Worm (Caenorhabditis elegans): ENCODE results near the gene Y62E10A.6.

Gene Y62E10A.6

DNA sequence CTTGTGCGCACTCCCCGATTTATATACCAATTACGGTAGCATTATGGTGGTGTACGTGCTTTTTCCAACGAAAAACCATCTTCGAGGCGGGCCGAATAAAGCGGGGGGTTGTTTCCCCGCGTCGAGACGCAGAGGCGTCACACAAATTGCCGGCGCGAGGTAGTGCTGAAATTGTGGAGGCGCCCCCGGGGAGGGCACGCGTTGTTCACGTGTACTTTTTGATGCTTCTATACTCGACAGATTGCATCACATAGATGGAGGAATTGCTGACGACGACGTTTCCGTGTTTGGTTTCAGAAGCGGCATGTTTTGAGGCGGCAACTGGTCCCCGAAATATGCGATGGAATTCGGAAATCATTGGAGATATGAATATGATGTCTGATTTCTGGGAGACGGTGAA is 23.5 kb downstream of the Y62E10A.6 start (continued):
- TF ChIP-seq hlh-30 (tag; optimal IDR thresholded peaks at IDR 0.05; ENCODE audit: insufficient read depth), result peak; percentile 95
- TF ChIP-seq tra-1 (GFP tag; IDR thresholded peaks at IDR 0.05), result peak; percentile 96
- TF ChIP-seq lin-13 (GFP tag; optimal IDR thresholded peaks at IDR 0.05), result peak; percentile 75
- TF ChIP-seq vab-7 (GFP tag; IDR thresholded peaks at IDR 0.05), result 0 out of 2 replicates have a peak, but pooled peaks have one; percentile 36
- peak; percentile 72 for TF ChIP-seq egl-43 (GFP tag; IDR thresholded peaks at IDR 0.05)
- peak; percentile 65 for TF ChIP-seq nhr-102 (tag; optimal IDR thresholded peaks at IDR 0.05)
- TF ChIP-seq Y48G9A.11 (GFP tag; IDR thresholded peaks at IDR 0.05), result no peak
- no peak for TF ChIP-seq F49E8.2 (tag; optimal IDR thresholded peaks at IDR 0.05; ENCODE audit: borderline replicate concordance)
- no peak for TF ChIP-seq zfp-3 (GFP tag; conservative IDR thresholded peaks at IDR 0.05)
- peak; percentile 83 for TF ChIP-seq saeg-2 (GFP tag; IDR thresholded peaks at IDR 0.05)
- peak; percentile 84 for TF ChIP-seq nhr-11 (tag; optimal IDR thresholded peaks at IDR 0.05)
- TF ChIP-seq pha-4 (GFP tag; IDR thresholded peaks at IDR 0.05), result peak; percentile 75
- TF ChIP-seq pha-4 (tag; optimal IDR thresholded peaks at IDR 0.05), result no peak
- TF ChIP-seq daf-19 (GFP tag; conservative IDR thresholded peaks at IDR 0.05), result no peak
- TF ChIP-seq mxl-2 (GFP tag; conservative IDR thresholded peaks at IDR 0.05), result peak; percentile 100
- TF ChIP-seq rbr-2 (tag; optimal IDR thresholded peaks at IDR 0.05), result peak; percentile 81
- TF ChIP-seq nhr-25 (tag; optimal IDR thresholded peaks at IDR 0.05; ENCODE audit: borderline replicate concordance, insufficient read depth), result peak; percentile 74
- peak; percentile 67 for TF ChIP-seq T26A8.4 (GFP tag; IDR thresholded peaks at IDR 0.05)
- TF ChIP-seq attf-4 (tag; optimal IDR thresholded peaks at IDR 0.05), result no peak
- peak; percentile 85 for TF ChIP-seq mep-1 (tag; optimal IDR thresholded peaks at IDR 0.05)
- peak; percentile 66 for TF ChIP-seq mes-2 (tag; optimal IDR thresholded peaks at IDR 0.05; ENCODE audit: poor library complexity, severe bottlenecking)
- no peak for TF ChIP-seq lin-39 (tag; optimal IDR thresholded peaks at IDR 0.05)
- TF ChIP-seq spr-3 (GFP tag; optimal IDR thresholded peaks at IDR 0.05), result peak; percentile 6
- TF ChIP-seq dpl-1 (GFP tag; optimal IDR thresholded peaks at IDR 0.05), result peak; percentile 64
- no peak for TF ChIP-seq zip-11 (GFP tag; IDR thresholded peaks at IDR 0.05)
- TF ChIP-seq dmd-6 (GFP tag; IDR thresholded peaks at IDR 0.05), result peak; percentile 98
- TF ChIP-seq zag-1 (tag; optimal IDR thresholded peaks at IDR 0.05), result no peak
- TF ChIP-seq ama-1 (optimal IDR thresholded peaks at IDR 0.05), result no peak
- TF ChIP-seq ZK546.5 (tag; optimal IDR thresholded peaks at IDR 0.05), result no peak
- TF ChIP-seq daf-12 (tag; optimal IDR thresholded peaks at IDR 0.05), result no peak
- TF ChIP-seq hif-1 (tag; optimal IDR thresholded peaks at IDR 0.05), result peak; percentile 96 to 100
- no peak for TF ChIP-seq F44E2.7 (GFP tag; IDR thresholded peaks at IDR 0.05)
- 0 out of 2 replicates have a peak, but pooled peaks have one; percentile 4 for TF ChIP-seq D1046.2 (GFP tag; IDR thresholded peaks at IDR 0.05)
- TF ChIP-seq tag-97 (GFP tag; IDR thresholded peaks at IDR 0.05), result no peak
- no peak for TF ChIP-seq ceh-82 (tag; optimal IDR thresholded peaks at IDR 0.05)
- no peak for TF ChIP-seq sdz-12 (GFP tag; optimal IDR thresholded peaks at IDR 0.05)
- no peak for TF ChIP-seq snpc-1.2 (GFP tag; IDR thresholded peaks at IDR 0.05)
- TF ChIP-seq hmg-1.1 (GFP tag; IDR thresholded peaks at IDR 0.05), result peak; percentile 90
- TF ChIP-seq T20F7.1 (GFP tag; optimal IDR thresholded peaks at IDR 0.05), result no peak
- TF ChIP-seq arid-1 (GFP tag; conservative IDR thresholded peaks at IDR 0.05), result 0 out of 2 replicates have a peak, but pooled peaks have one; percentile 37
- TF ChIP-seq nhr-28 (tag; optimal IDR thresholded peaks at IDR 0.05), result peak; percentile 76
- no peak for TF ChIP-seq lin-15B (tag; optimal IDR thresholded peaks at IDR 0.05)
- no peak for TF ChIP-seq ZK337.2 (GFP tag; IDR thresholded peaks at IDR 0.05)
- no peak for TF ChIP-seq daf-8 (GFP tag; IDR thresholded peaks at IDR 0.05)
- peak; percentile 87 for TF ChIP-seq set-16 (GFP tag; IDR thresholded peaks at IDR 0.05)
- TF ChIP-seq cey-2 (tag; optimal IDR thresholded peaks at IDR 0.05; ENCODE audit: borderline replicate concordance, insufficient read depth), result no peak
- TF ChIP-seq madf-5 (GFP tag; IDR thresholded peaks at IDR 0.05), result 0 out of 4 replicates have a peak, but pooled peaks of 1 of the 2 experiments have one; percentile 70
- TF ChIP-seq dmd-8 (GFP tag; IDR thresholded peaks at IDR 0.05), result 0 out of 2 replicates have a peak, but pooled peaks have one; percentile 50
- peak; percentile 92 for TF ChIP-seq mxl-3 (GFP tag; optimal IDR thresholded peaks at IDR 0.05)
- TF ChIP-seq lsy-2 (tag; optimal IDR thresholded peaks at IDR 0.05), result peak; percentile 63 to 85

Measured in whole organism, L4 larva.